Fruit fly (Drosophila melanogaster): ENCODE data around the gene CG10512.

dm6 chr3L:21224701-21225223 is 22.0 kb downstream of the CG10512 start:
- peak; percentile 97 for TF ChIP-seq EcR (GFP tag; optimal IDR thresholded peaks at IDR 0.05)
- no peak for TF ChIP-seq CG15710 (tag; optimal IDR thresholded peaks at IDR 0.05)
- no peak for TF ChIP-seq rn (GFP tag; IDR thresholded peaks at IDR 0.05)
- TF ChIP-seq CG12605 (GFP tag; IDR thresholded peaks at IDR 0.05) = peak; percentile 6
- TF ChIP-seq CG32121 (GFP tag; IDR thresholded peaks at IDR 0.05) = peak; percentile 40
- TF ChIP-seq CG34367 (tag; optimal IDR thresholded peaks at IDR 0.05) = no peak
